Worm (Caenorhabditis elegans): ENCODE results near the gene ZK355.8.

ZK355.8 gene

ce11 chrII:2929846-2930245, 2.2 kb downstream of the ZK355.8 start:
- TF ChIP-seq ztf-4 (tag; optimal IDR thresholded peaks at IDR 0.05): no peak
- TF ChIP-seq crh-2 (tag; optimal IDR thresholded peaks at IDR 0.05): no peak
- no peak for TF ChIP-seq blmp-1 (tag; optimal IDR thresholded peaks at IDR 0.05; ENCODE audit: insufficient read depth)
- TF ChIP-seq F13H6.1 (tag; optimal IDR thresholded peaks at IDR 0.05): no peak
- no peak for TF ChIP-seq ztf-11 (tag; optimal IDR thresholded peaks at IDR 0.05)
- TF ChIP-seq mab-5 (tag; optimal IDR thresholded peaks at IDR 0.05): no peak
- TF ChIP-seq unc-39 (tag; optimal IDR thresholded peaks at IDR 0.05): no peak
- no peak for TF ChIP-seq alr-1 (tag; optimal IDR thresholded peaks at IDR 0.05)
- no peak for TF ChIP-seq egl-27 (tag; optimal IDR thresholded peaks at IDR 0.05)
- TF ChIP-seq nhr-11 (tag; optimal IDR thresholded peaks at IDR 0.05): no peak
- TF ChIP-seq R02D3.7 (tag; optimal IDR thresholded peaks at IDR 0.05): no peak
- TF ChIP-seq skn-1 (tag; optimal IDR thresholded peaks at IDR 0.05): no peak
- no peak for TF ChIP-seq ceh-16 (tag; optimal IDR thresholded peaks at IDR 0.05)
- TF ChIP-seq fos-1 (tag; optimal IDR thresholded peaks at IDR 0.05): no peak

ce11 chrII:2930499-2930898, 2.9 kb downstream of the ZK355.8 start, which contains the start of the genes irld-64 and irld-63:
TSS of gene irld-64 (minus strand) at chrII:2930599.
TSS of gene irld-63 (plus strand) at chrII:2930728.
- no peak for TF ChIP-seq ZK546.5 (tag; optimal IDR thresholded peaks at IDR 0.05)
- TF ChIP-seq sma-9 (GFP tag; optimal IDR thresholded peaks at IDR 0.05): no peak
- no peak for TF ChIP-seq sma-9 (tag; optimal IDR thresholded peaks at IDR 0.05)
- TF ChIP-seq ztf-1 (GFP tag; conservative IDR thresholded peaks at IDR 0.05): no peak
- TF ChIP-seq sem-4 (tag; optimal IDR thresholded peaks at IDR 0.05): no peak
- no peak for TF ChIP-seq crh-2 (tag; optimal IDR thresholded peaks at IDR 0.05)
- no peak for TF ChIP-seq lsy-2 (tag; optimal IDR thresholded peaks at IDR 0.05)
- no peak for TF ChIP-seq lin-39 (tag; optimal IDR thresholded peaks at IDR 0.05)
- TF ChIP-seq lin-13 (GFP tag; optimal IDR thresholded peaks at IDR 0.05): no peak

DNA sequence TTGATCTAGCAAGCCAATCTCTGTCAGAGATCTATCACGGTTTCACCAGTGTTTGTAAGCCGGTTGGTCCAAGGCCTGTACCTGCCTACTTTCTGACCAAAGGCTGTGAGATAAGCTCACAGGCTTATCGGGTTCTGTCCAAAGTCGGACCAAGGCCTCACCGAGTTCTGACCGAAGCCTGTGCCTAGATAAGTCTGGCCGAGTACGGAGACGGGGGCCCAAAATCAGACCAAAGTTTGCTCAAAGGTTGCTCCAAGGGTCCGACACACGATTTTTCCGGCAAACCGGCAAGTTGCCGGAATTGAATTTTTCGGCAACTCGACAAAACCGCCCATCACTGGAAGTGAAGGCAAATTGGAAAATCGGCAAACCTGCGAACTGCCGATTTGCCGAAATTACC, 4.0 kb downstream of the ZK355.8 start:
- no peak for TF ChIP-seq R02D3.7 (tag; optimal IDR thresholded peaks at IDR 0.05)
- TF ChIP-seq lsy-2 (tag; optimal IDR thresholded peaks at IDR 0.05): no peak

- TF ChIP-seq F13H6.1 (tag; optimal IDR thresholded peaks at IDR 0.05) (no peak), nhr-237 (tag; optimal IDR thresholded peaks at IDR 0.05) (no peak), mdl-1 (tag; optimal IDR thresholded peaks at IDR 0.05) (no peak), snpc-4 (tag; optimal IDR thresholded peaks at IDR 0.05) (no peak), sma-3 (GFP tag; optimal IDR thresholded peaks at IDR 0.05) (no peak), ztf-1 (GFP tag; conservative IDR thresholded peaks at IDR 0.05) (no peak), elt-3 (tag; optimal IDR thresholded peaks at IDR 0.05) (no peak), nhr-21 (tag; optimal IDR thresholded peaks at IDR 0.05) (no peak), ceh-16 (tag; optimal IDR thresholded peaks at IDR 0.05) (no peak), lin-13 (GFP tag; optimal IDR thresholded peaks at IDR 0.05) (no peak), R02D3.7 (tag; optimal IDR thresholded peaks at IDR 0.05) (no peak), nhr-129 (tag; optimal IDR thresholded peaks at IDR 0.05) (no peak), aly-2 (tag; optimal IDR thresholded peaks at IDR 0.05) (no peak), mab-5 (tag; optimal IDR thresholded peaks at IDR 0.05) (no peak), fos-1 (tag; optimal IDR thresholded peaks at IDR 0.05) (no peak), egl-27 (tag; optimal IDR thresholded peaks at IDR 0.05) (no peak), sma-9 (GFP tag; optimal IDR thresholded peaks at IDR 0.05) (no peak), sma-9 (tag; optimal IDR thresholded peaks at IDR 0.05) (no peak), nhr-11 (tag; optimal IDR thresholded peaks at IDR 0.05) (no peak)
Measured at ce11 chrII:2934354-2934753, 6.8 kb downstream of the ZK355.8 start, which contains the start of gene irld-67. TSS of gene irld-67 (minus strand) at chrII:2934454.

DNA sequence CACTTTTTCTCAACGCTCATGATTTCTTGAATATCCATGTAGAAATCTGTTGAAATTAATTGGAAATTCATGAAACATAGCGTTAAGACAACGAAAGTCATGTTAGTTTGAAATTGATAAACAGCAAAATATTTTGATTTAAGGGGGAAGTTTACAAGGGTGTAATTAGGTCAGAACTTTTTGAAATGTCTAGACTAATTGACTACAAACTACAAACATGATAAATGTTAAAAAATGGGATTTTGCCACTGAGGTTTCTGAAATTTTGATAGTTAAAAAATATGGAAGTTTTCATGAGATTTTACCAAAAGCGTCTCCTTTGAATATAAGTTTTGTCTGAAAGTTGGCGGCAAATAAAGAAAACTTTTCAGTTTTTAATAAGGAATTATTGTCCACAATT, 10.2 kb downstream of the ZK355.8 start, which contains the start of gene irld-65:
irld-65 (minus strand) TSS at position 101 of the 400 bp plus-strand sequence.
- TF ChIP-seq nhr-11 (tag; optimal IDR thresholded peaks at IDR 0.05) (no peak), C34F6.9 (tag; optimal IDR thresholded peaks at IDR 0.05) (no peak), Y55F3AM.14 (GFP tag; optimal IDR thresholded peaks at IDR 0.05) (no peak), unc-39 (tag; optimal IDR thresholded peaks at IDR 0.05) (no peak), lsy-2 (tag; optimal IDR thresholded peaks at IDR 0.05) (no peak), egl-27 (tag; optimal IDR thresholded peaks at IDR 0.05) (no peak)

DNA sequence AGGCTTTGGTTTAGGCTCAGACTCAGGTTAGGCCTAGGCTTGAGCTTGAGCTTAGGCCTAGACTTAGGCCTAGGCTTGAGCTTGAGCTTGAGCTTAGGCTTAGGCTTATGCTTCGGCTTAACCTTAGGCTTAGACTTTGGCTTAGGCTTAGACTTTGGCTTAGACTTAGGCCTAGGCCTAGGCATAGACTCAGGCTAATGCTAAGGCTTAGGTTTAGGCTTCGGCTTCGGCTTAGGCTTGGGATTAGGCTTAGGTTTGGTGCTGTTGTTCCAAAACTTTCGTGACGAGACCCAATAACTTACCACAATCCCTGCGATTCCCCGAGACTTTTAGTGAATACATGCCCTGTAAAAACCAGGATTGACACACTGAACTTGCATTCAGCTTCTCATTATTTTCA, 12.1 kb downstream of the ZK355.8 start:
- TF ChIP-seq nhr-21 (tag; optimal IDR thresholded peaks at IDR 0.05) (no peak), nhr-25 (tag; optimal IDR thresholded peaks at IDR 0.05) (no peak)
